Worm (Caenorhabditis elegans): ENCODE measurements around the gene T07G12.5.
A peak's percentile ranks its signal among the peaks of the same experiment; 100 is the strongest.

ce11 chrIV:10503750-10504232 lies 41.1 kb downstream of the T07G12.5 start:
- TF ChIP-seq ama-1 (optimal IDR thresholded peaks at IDR 0.05), result peak; percentile 25
- no peak for TF ChIP-seq nhr-237 (tag; optimal IDR thresholded peaks at IDR 0.05)
- no peak for TF ChIP-seq snpc-4 (tag; optimal IDR thresholded peaks at IDR 0.05)
- TF ChIP-seq sptf-1 (tag; optimal IDR thresholded peaks at IDR 0.05), result no peak
- TF ChIP-seq C34B4.2 (tag; optimal IDR thresholded peaks at IDR 0.05), result no peak
- TF ChIP-seq blmp-1 (tag; optimal IDR thresholded peaks at IDR 0.05), result no peak
- TF ChIP-seq lin-39 (tag; optimal IDR thresholded peaks at IDR 0.05), result no peak
- TF ChIP-seq irx-1 (tag; optimal IDR thresholded peaks at IDR 0.05), result peak; percentile 36
- no peak for TF ChIP-seq egl-27 (tag; optimal IDR thresholded peaks at IDR 0.05)
